Worm (Caenorhabditis elegans): Measurements from ENCODE around the gene srh-250.

The srh-250 gene

ce11 chrII:3893911-3894310 is 15.5 kb downstream of the srh-250 start:
- TF ChIP-seq dox-1 (GFP tag; IDR thresholded peaks at IDR 0.05): no peak
- no peak for TF ChIP-seq lir-1 (GFP tag; conservative IDR thresholded peaks at IDR 0.05)
- no peak for TF ChIP-seq let-526 (GFP tag; IDR thresholded peaks at IDR 0.05)
- no peak for TF ChIP-seq unc-62 (GFP tag; optimal IDR thresholded peaks at IDR 0.05)
- no peak for TF ChIP-seq let-607 (tag; optimal IDR thresholded peaks at IDR 0.05)

- TF ChIP-seq Y67H2A.10 (GFP tag; conservative IDR thresholded peaks at IDR 0.05) (no peak), ztf-6 (GFP tag; IDR thresholded peaks at IDR 0.05) (no peak), nfyb-1 (GFP tag; IDR thresholded peaks at IDR 0.05) (no peak), Y53F4B.3 (GFP tag; IDR thresholded peaks at IDR 0.05) (no peak), ccch-3 (GFP tag; optimal IDR thresholded peaks at IDR 0.05) (no peak), nhr-179 (tag; optimal IDR thresholded peaks at IDR 0.05) (no peak), sdz-38 (tag; optimal IDR thresholded peaks at IDR 0.05) (no peak), hlh-26 (GFP tag; conservative IDR thresholded peaks at IDR 0.05) (no peak), Y53G8AR.9 (GFP tag; conservative IDR thresholded peaks at IDR 0.05) (no peak), aptf-2 (GFP tag; conservative IDR thresholded peaks at IDR 0.05) (no peak), sea-2 (GFP tag; IDR thresholded peaks at IDR 0.05) (no peak)
Measured at ce11 chrII:3894755-3895154, 16.3 kb downstream of the srh-250 start, which contains the start of gene F53C3.7. Gene F53C3.7 (plus strand): TSS chrII:3895055.

- no peak for TF ChIP-seq ceh-91 (GFP tag; IDR thresholded peaks at IDR 0.05)
- no peak for TF ChIP-seq tlf-1 (GFP tag; optimal IDR thresholded peaks at IDR 0.05)
- peak; percentile 88 for TF ChIP-seq hmg-1.2 (GFP tag; IDR thresholded peaks at IDR 0.05)
Measured at ce11 chrII:3896920-3897319, 18.5 kb downstream of the srh-250 start.

- TF ChIP-seq Y95B8A.8 (GFP tag; IDR thresholded peaks at IDR 0.05) (no peak), atf-7 (tag; optimal IDR thresholded peaks at IDR 0.05) (peak; percentile 93), nfyb-1 (GFP tag; IDR thresholded peaks at IDR 0.05) (peak; percentile 64), let-607 (tag; optimal IDR thresholded peaks at IDR 0.05) (no peak), unc-62 (GFP tag; optimal IDR thresholded peaks at IDR 0.05) (peak; percentile 16), lin-26 (GFP tag; IDR thresholded peaks at IDR 0.05) (0 out of 2 replicates have a peak, but pooled peaks have one; percentile 40), attf-5 (GFP tag; optimal IDR thresholded peaks at IDR 0.05) (peak; percentile 31), ztf-25 (GFP tag; IDR thresholded peaks at IDR 0.05) (no peak), lin-35 (GFP tag; optimal IDR thresholded peaks at IDR 0.05) (peak in 1 of 3 experiments; percentile 24), ets-4 (GFP tag; optimal IDR thresholded peaks at IDR 0.05) (no peak), ceh-27 (GFP tag; optimal IDR thresholded peaks at IDR 0.05) (peak; percentile 31), hrde-1 (tag; optimal IDR thresholded peaks at IDR 0.05; ENCODE audit: borderline replicate concordance) (no peak), nhr-120 (GFP tag; IDR thresholded peaks at IDR 0.05) (no peak), zfh-2 (GFP tag; conservative IDR thresholded peaks at IDR 0.05) (peak; percentile 92), dox-1 (GFP tag; IDR thresholded peaks at IDR 0.05) (0 out of 2 replicates have a peak, but pooled peaks have one; percentile 28), egrh-3 (GFP tag; IDR thresholded peaks at IDR 0.05) (peak; percentile 85)
Measured at ce11 chrII:3897758-3898494, 19.5 kb downstream of the srh-250 start, which contains the start of gene F53C3.6. Gene F53C3.6 (plus strand): TSS chrII:3898142.

ce11 chrII:3901108-3901507 is 22.7 kb downstream of the srh-250 start, which contains the start of gene F53C3.4:
Gene F53C3.4 (plus strand): TSS chrII:3901408.
- TF ChIP-seq egrh-3 (GFP tag; IDR thresholded peaks at IDR 0.05) (no peak), K12H6.12 (tag; optimal IDR thresholded peaks at IDR 0.05) (no peak), pha-4 (tag; optimal IDR thresholded peaks at IDR 0.05) (no peak), ccch-3 (GFP tag; optimal IDR thresholded peaks at IDR 0.05) (no peak), athp-1 (tag; optimal IDR thresholded peaks at IDR 0.05) (no peak), ztf-26 (tag; optimal IDR thresholded peaks at IDR 0.05) (no peak), cebp-1 (GFP tag; IDR thresholded peaks at IDR 0.05) (no peak), cebp-1 (tag; optimal IDR thresholded peaks at IDR 0.05) (no peak), unc-130 (GFP tag; optimal IDR thresholded peaks at IDR 0.05) (no peak), ceh-27 (GFP tag; optimal IDR thresholded peaks at IDR 0.05) (no peak), xnd-1 (tag; optimal IDR thresholded peaks at IDR 0.05) (no peak), rcor-1 (GFP tag; IDR thresholded peaks at IDR 0.05) (no peak), lin-40 (tag; optimal IDR thresholded peaks at IDR 0.05) (no peak), F33H1.4 (GFP tag; IDR thresholded peaks at IDR 0.05) (no peak)
